Worm (Caenorhabditis elegans): ENCODE results near the gene B0432.1.
A peak's percentile ranks its signal among the peaks of the same experiment; 100 is the strongest.

Gene B0432.1

DNA sequence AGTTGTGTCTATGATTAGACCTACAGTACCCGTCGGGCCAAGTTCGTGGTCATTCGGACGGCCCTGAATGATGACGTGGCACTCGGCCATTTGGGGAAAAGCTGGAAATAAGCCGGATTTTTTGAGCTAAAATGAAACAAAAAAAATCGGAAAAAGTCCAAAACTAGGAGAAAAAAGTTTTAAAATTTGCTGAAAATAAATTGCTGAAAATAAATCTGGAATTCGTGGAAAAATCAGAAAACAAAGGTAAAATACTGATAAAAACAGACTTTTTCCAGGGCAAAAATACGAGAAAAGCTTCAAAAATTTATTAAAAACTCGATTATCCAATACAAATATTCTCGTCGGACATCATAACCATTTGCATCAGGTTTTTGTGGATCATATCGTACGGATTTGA lies 13.6 kb upstream of the B0432.1 start, which contains the start of gene B0432.9:
Gene B0432.9, minus strand, starts transcription at position 101 of the 400 bp plus-strand sequence.
- TF ChIP-seq skn-1 (tag; optimal IDR thresholded peaks at IDR 0.05) (no peak), peb-1 (tag; optimal IDR thresholded peaks at IDR 0.05) (no peak), nhr-10 (tag; optimal IDR thresholded peaks at IDR 0.05) (no peak), nhr-23 (tag; optimal IDR thresholded peaks at IDR 0.05) (no peak), nhr-12 (tag; optimal IDR thresholded peaks at IDR 0.05) (no peak), F13H6.1 (tag; optimal IDR thresholded peaks at IDR 0.05) (no peak), C34F6.9 (tag; optimal IDR thresholded peaks at IDR 0.05) (no peak), mdl-1 (tag; optimal IDR thresholded peaks at IDR 0.05) (no peak), zag-1 (tag; optimal IDR thresholded peaks at IDR 0.05) (no peak)

DNA sequence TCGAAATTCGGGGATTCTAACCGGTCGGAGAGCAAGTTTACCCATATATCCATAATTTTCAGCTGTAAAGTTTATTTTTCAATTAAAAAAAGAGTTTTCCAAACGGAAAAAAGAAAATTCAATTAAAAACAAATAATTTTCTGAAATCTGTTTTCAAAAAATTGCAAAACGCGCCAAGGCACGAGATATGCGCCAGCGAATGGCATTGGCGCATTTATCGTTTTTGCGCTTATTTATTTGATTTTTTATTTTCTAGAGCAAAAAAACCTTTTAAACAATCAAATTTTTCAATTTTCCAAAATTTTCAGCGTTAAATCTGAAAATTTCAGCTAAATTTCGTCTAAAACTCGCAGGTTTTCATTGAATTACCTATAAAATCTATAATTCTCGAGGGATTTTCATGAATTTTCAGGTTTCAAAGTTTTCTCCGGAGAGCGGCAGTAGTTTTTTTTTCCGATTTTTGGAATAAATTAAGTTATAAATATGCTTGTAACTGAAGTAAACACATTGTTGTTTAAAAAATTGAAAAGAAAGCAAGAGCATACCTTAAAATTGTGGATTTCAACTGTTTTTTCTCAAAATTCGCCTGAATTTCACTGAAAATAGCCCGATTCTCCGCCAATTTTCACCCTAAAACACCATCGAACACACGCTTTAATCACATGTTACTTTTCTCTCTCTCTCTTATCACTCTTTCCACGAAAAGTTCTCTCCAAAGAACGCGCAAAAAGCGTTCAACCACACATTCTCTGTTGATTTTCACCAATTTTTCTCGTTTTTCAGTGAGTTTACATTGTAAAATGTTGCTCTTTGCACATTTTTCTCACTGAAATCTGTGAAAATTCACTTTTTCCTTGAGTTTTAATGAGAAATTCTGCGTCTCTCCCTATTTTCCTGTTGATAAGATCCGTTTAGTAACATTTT lies 11.3 kb upstream of the B0432.1 start, which contains the start of gene B0432.10:
Gene B0432.10, minus strand, starts transcription at position 649 of the 924 bp plus-strand sequence.
- TF ChIP-seq ceh-16 (tag; optimal IDR thresholded peaks at IDR 0.05) (peak; percentile 19), crh-2 (tag; optimal IDR thresholded peaks at IDR 0.05) (peak; percentile 81), sma-9 (GFP tag; optimal IDR thresholded peaks at IDR 0.05) (peak; percentile 75), sma-9 (tag; optimal IDR thresholded peaks at IDR 0.05) (no peak), ZK546.5 (tag; optimal IDR thresholded peaks at IDR 0.05) (no peak), gmeb-1 (tag; optimal IDR thresholded peaks at IDR 0.05) (peak; percentile 97), lin-39 (tag; optimal IDR thresholded peaks at IDR 0.05) (no peak), ztf-1 (GFP tag; conservative IDR thresholded peaks at IDR 0.05) (no peak), nhr-129 (tag; optimal IDR thresholded peaks at IDR 0.05) (peak; percentile 58), nhr-25 (tag; optimal IDR thresholded peaks at IDR 0.05) (peak; percentile 82), ceh-82 (tag; optimal IDR thresholded peaks at IDR 0.05) (no peak), F13H6.1 (tag; optimal IDR thresholded peaks at IDR 0.05) (peak; percentile 74), nhr-237 (tag; optimal IDR thresholded peaks at IDR 0.05) (peak; percentile 40), nhr-6 (tag; optimal IDR thresholded peaks at IDR 0.05) (peak; percentile 78), lin-13 (GFP tag; optimal IDR thresholded peaks at IDR 0.05) (peak; percentile 87), blmp-1 (tag; optimal IDR thresholded peaks at IDR 0.05; ENCODE audit: insufficient read depth) (no peak), fos-1 (tag; optimal IDR thresholded peaks at IDR 0.05) (peak; percentile 47), unc-62 (GFP tag; optimal IDR thresholded peaks at IDR 0.05) (no peak), nhr-21 (tag; optimal IDR thresholded peaks at IDR 0.05) (peak; percentile 63), lin-11 (tag; optimal IDR thresholded peaks at IDR 0.05) (peak; percentile 63), nhr-12 (tag; optimal IDR thresholded peaks at IDR 0.05) (no peak), peb-1 (tag; optimal IDR thresholded peaks at IDR 0.05) (no peak), unc-39 (tag; optimal IDR thresholded peaks at IDR 0.05) (no peak), sma-3 (GFP tag; optimal IDR thresholded peaks at IDR 0.05) (peak; percentile 74), egl-27 (tag; optimal IDR thresholded peaks at IDR 0.05) (peak; percentile 81), nhr-10 (tag; optimal IDR thresholded peaks at IDR 0.05) (no peak), sem-4 (tag; optimal IDR thresholded peaks at IDR 0.05) (peak; percentile 77), mdl-1 (tag; optimal IDR thresholded peaks at IDR 0.05) (peak in 1 of 2 experiments; percentile 4), nhr-77 (tag; optimal IDR thresholded peaks at IDR 0.05) (peak; percentile 37), nhr-11 (tag; optimal IDR thresholded peaks at IDR 0.05) (no peak), alr-1 (tag; optimal IDR thresholded peaks at IDR 0.05) (no peak), dmd-4 (tag; optimal IDR thresholded peaks at IDR 0.05) (no peak), snpc-4 (tag; optimal IDR thresholded peaks at IDR 0.05) (peak; percentile 60), C34F6.9 (tag; optimal IDR thresholded peaks at IDR 0.05) (peak; percentile 96), R02D3.7 (tag; optimal IDR thresholded peaks at IDR 0.05) (peak; percentile 8), ztf-4 (tag; optimal IDR thresholded peaks at IDR 0.05) (no peak), unc-55 (GFP tag; optimal IDR thresholded peaks at IDR 0.05) (peak; percentile 96), lsy-2 (tag; optimal IDR thresholded peaks at IDR 0.05) (peak; percentile 81 to 92), mab-5 (tag; optimal IDR thresholded peaks at IDR 0.05) (peak; percentile 71), zag-1 (tag; optimal IDR thresholded peaks at IDR 0.05) (peak; percentile 17), mbf-1 (tag; optimal IDR thresholded peaks at IDR 0.05) (no peak), Y55F3AM.14 (GFP tag; optimal IDR thresholded peaks at IDR 0.05) (no peak)
